Worm (Caenorhabditis elegans) whole organism, L3 larva: ENCODE data around the gene srw-138.

ENCODE experiments used
- ceh-82 ChIP-seq: fragments of 150-350 bp; optimal IDR thresholded peaks from 2 replicates; lab custom pipeline; 2014; ENCODE audit warnings: missing biosample characterization, missing genetic modification characterization
- mdl-1 ChIP-seq: fragments of 150-350 bp; optimal IDR thresholded peaks from 2 replicates; lab custom pipeline; 2014; ENCODE audit warnings: missing biosample characterization, missing genetic modification characterization
- nhr-237 ChIP-seq: fragments of 150-350 bp; optimal IDR thresholded peaks from 2 replicates; lab custom pipeline; 2014; ENCODE audit warnings: missing biosample characterization, missing genetic modification characterization

DNA sequence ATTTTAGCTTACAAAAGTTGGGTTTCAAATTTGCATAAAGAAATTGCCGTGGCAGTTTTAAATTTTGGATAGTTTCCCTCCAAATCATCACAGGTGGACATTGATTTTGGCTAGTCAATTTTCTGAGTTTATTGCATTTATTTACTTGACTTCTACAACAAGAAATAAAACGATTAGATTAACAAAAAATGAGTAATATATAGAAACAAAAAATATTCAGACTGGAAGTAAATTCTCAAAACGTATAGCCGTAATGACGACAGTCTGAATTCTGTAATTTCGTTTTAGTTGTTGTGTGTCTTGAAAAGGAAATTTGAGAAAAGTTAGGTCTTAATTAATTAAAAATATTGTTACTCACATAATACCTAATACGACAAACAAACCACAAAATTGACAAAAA, 24.4 kb downstream of the srw-138 start, which contains the start of gene srw-141:
- TF ChIP-seq mdl-1 (tag; lab: Kevin White, UChicago) = no peak
- no peak for TF ChIP-seq nhr-237 (tag; lab: Kevin White, UChicago)
- no peak for TF ChIP-seq ceh-82
